Worm (Caenorhabditis elegans) whole organism, L2 larva: ENCODE data around the gene Y54G2A.7.
A peak's percentile ranks its signal among the peaks of the same experiment; 100 is the strongest.

Experiments
- C34F6.9 ChIP-seq: fragments of 150-350 bp; optimal IDR thresholded peaks from 2 replicates; lab custom pipeline; 2014; ENCODE audit warnings: missing biosample characterization, missing genetic modification characterization
- F13H6.1 ChIP-seq: sonication (generic microtip); optimal IDR thresholded peaks from 2 replicates; lab custom pipeline; 2016; ENCODE audit warnings: missing genetic modification characterization, missing compliant biosample characterization
- R02D3.7 ChIP-seq: fragments of 150-350 bp; optimal IDR thresholded peaks from 2 replicates; lab custom pipeline; 2014; ENCODE audit warnings: missing biosample characterization, missing genetic modification characterization
- Y55F3AM.14 ChIP-seq: fragments of 200-800 bp; sonication (Bioruptor generic); optimal IDR thresholded peaks from 2 replicates; lab custom pipeline; 2018; ENCODE audit warnings: mild to moderate bottlenecking, missing genetic modification characterization, missing compliant biosample characterization
- alr-1 ChIP-seq: fragments of 150-350 bp; optimal IDR thresholded peaks from 2 replicates; lab custom pipeline; 2014; ENCODE audit warnings: missing biosample characterization, missing genetic modification characterization
- ama-1 ChIP-seq: fragments of 150-350 bp; optimal IDR thresholded peaks from 2 replicates; lab custom pipeline; 2018; ENCODE audit warnings: inconsistent platforms
- blmp-1 ChIP-seq: sonication (generic microtip); optimal IDR thresholded peaks from 2 replicates; lab custom pipeline; 2017; ENCODE audit warnings: missing genetic modification characterization, mild to moderate bottlenecking, missing compliant biosample characterization, antibody characterized with exemption, moderate library complexity; ENCODE audit not compliant: insufficient read depth
- ceh-16 ChIP-seq: fragments of 150-350 bp; optimal IDR thresholded peaks from 2 replicates; lab custom pipeline; 2014; ENCODE audit warnings: missing biosample characterization, missing genetic modification characterization
- crh-2 ChIP-seq: sonication (generic microtip); optimal IDR thresholded peaks from 2 replicates; lab custom pipeline; 2017; ENCODE audit warnings: missing biosample characterization, missing genetic modification characterization
- dmd-4 ChIP-seq: sonication (generic microtip); optimal IDR thresholded peaks from 2 replicates; lab custom pipeline; 2017; ENCODE audit warnings: missing biosample characterization, missing genetic modification characterization
- egl-27 ChIP-seq: sonication (generic microtip); optimal IDR thresholded peaks from 3 replicates; lab custom pipeline; 2017; ENCODE audit warnings: missing biosample characterization, missing genetic modification reagents, missing genetic modification characterization
- elt-1 ChIP-seq: fragments of 150-350 bp; optimal IDR thresholded peaks from 2 replicates; lab custom pipeline; 2014; ENCODE audit warnings: missing biosample characterization, missing genetic modification characterization
- elt-3 ChIP-seq: sonication (generic microtip); optimal IDR thresholded peaks from 2 replicates; lab custom pipeline; 2017; ENCODE audit warnings: missing biosample characterization, missing genetic modification characterization
- fos-1 ChIP-seq: fragments of 150-350 bp; optimal IDR thresholded peaks from 2 replicates; lab custom pipeline; 2014; ENCODE audit warnings: missing biosample characterization, missing genetic modification characterization
- lin-13 ChIP-seq: fragments of 150-350 bp; optimal IDR thresholded peaks from 2 replicates; lab custom pipeline; 2014; ENCODE audit warnings: missing biosample characterization, missing genetic modification reagents, missing genetic modification characterization
- lsy-2 ChIP-seq, 2 experiments: fragments of 150-350 bp in 1 of 2; sonication (generic microtip) in 1 of 2; optimal IDR thresholded peaks; 2 replicates each; lab custom pipeline; 2014 to 2017; ENCODE audit warnings: missing biosample characterization in 2 of 2, missing genetic modification characterization in 2 of 2
- nhr-10 ChIP-seq: sonication (generic microtip); optimal IDR thresholded peaks from 2 replicates; lab custom pipeline; 2017; ENCODE audit warnings: missing biosample characterization, missing genetic modification characterization
- nhr-11 ChIP-seq: fragments of 150-350 bp; optimal IDR thresholded peaks from 2 replicates; lab custom pipeline; 2014; ENCODE audit warnings: missing biosample characterization, missing genetic modification characterization
- nhr-129 ChIP-seq: fragments of 150-350 bp; optimal IDR thresholded peaks from 2 replicates; lab custom pipeline; 2014; ENCODE audit warnings: missing biosample characterization, missing genetic modification characterization
- nhr-21 ChIP-seq: fragments of 150-350 bp; optimal IDR thresholded peaks from 2 replicates; lab custom pipeline; 2014; ENCODE audit warnings: missing biosample characterization, missing genetic modification characterization
- nhr-23 ChIP-seq: fragments of 150-350 bp; optimal IDR thresholded peaks from 2 replicates; lab custom pipeline; 2014; ENCODE audit warnings: missing biosample characterization, missing genetic modification reagents, missing genetic modification characterization
- nhr-237 ChIP-seq: fragments of 150-350 bp; optimal IDR thresholded peaks from 2 replicates; lab custom pipeline; 2014; ENCODE audit warnings: missing biosample characterization, missing genetic modification characterization
- nhr-25 ChIP-seq: fragments of 150-350 bp; sonication (generic microtip); optimal IDR thresholded peaks from 3 replicates; lab custom pipeline; 2014; ENCODE audit warnings: missing biosample characterization, missing genetic modification characterization
- sem-4 ChIP-seq: fragments of 150-350 bp; optimal IDR thresholded peaks from 2 replicates; lab custom pipeline; 2014; ENCODE audit warnings: missing biosample characterization, missing genetic modification reagents, missing genetic modification characterization
- skn-1 ChIP-seq: sonication (generic microtip); optimal IDR thresholded peaks from 2 replicates; lab custom pipeline; 2017; ENCODE audit warnings: missing biosample characterization, missing genetic modification characterization
- sma-3 ChIP-seq: sonication (generic microtip); optimal IDR thresholded peaks from 2 replicates; lab custom pipeline; 2016; ENCODE audit warnings: missing genetic modification reagents, missing genetic modification characterization, missing compliant biosample characterization
- sma-9 ChIP-seq, 2 experiments: fragments of 150-350 bp in 1 of 2; sonication (generic microtip) in 1 of 2; optimal IDR thresholded peaks; 2 replicates each; lab custom pipeline; 2014 to 2016; ENCODE audit warnings: missing genetic modification characterization in 2 of 2, mild to moderate bottlenecking in 1 of 2, missing biosample characterization in 1 of 2, missing compliant biosample characterization in 1 of 2, missing genetic modification reagents in 1 of 2, moderate library complexity in 1 of 2
- snpc-4 ChIP-seq: fragments of 150-350 bp; optimal IDR thresholded peaks from 2 replicates; lab custom pipeline; 2014; ENCODE audit warnings: missing biosample characterization, missing genetic modification characterization
- unc-39 ChIP-seq: fragments of 150-350 bp; optimal IDR thresholded peaks from 2 replicates; lab custom pipeline; 2014; ENCODE audit warnings: missing biosample characterization, missing genetic modification characterization
- unc-55 ChIP-seq: fragments of 150-350 bp; sonication (generic microtip); optimal IDR thresholded peaks from 3 replicates; lab custom pipeline; 2014; ENCODE audit warnings: missing biosample characterization, missing genetic modification reagents, missing genetic modification characterization
- unc-62 ChIP-seq: fragments of 150-350 bp; optimal IDR thresholded peaks from 2 replicates; lab custom pipeline; 2014; ENCODE audit warnings: missing biosample characterization, missing genetic modification reagents, missing genetic modification characterization
- zag-1 ChIP-seq: fragments of 150-350 bp; optimal IDR thresholded peaks from 2 replicates; lab custom pipeline; 2014; ENCODE audit warnings: missing biosample characterization, missing genetic modification characterization
- ztf-11 ChIP-seq: sonication (generic microtip); optimal IDR thresholded peaks from 2 replicates; lab custom pipeline; 2017; ENCODE audit warnings: missing biosample characterization, missing genetic modification characterization
- ztf-4 ChIP-seq: fragments of 150-350 bp; optimal IDR thresholded peaks from 2 replicates; lab custom pipeline; 2014; ENCODE audit warnings: missing biosample characterization, missing genetic modification characterization

The Y54G2A.7 gene

DNA sequence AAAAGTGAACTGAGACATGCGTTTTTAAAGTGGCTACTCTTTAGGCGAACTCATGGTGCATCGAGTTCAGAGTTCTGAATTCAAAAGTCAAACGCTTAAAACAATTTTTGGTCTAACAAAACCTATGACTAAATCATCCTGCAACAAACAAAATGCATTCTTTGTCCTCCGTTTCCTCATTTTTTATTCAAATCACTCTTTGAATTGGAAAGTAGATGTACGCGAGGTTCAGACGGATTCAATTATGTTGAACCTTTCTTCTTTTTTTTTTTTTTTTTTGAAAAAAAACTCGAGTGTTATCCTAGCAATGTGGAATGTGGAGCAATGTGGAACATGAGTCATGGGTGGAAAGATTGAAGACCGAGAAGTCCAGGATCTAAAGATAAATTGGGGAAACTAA lies 20.3 kb downstream of the Y54G2A.7 start:
- TF ChIP-seq elt-1: no peak
- TF ChIP-seq unc-62 (GFP tag; lab: Kevin White, UChicago): no peak
- TF ChIP-seq ama-1 (lab: Kevin White, UChicago): no peak
- TF ChIP-seq egl-27 (tag; lab: Kevin White, UChicago): no peak
- TF ChIP-seq sma-3 (GFP tag; lab: Kevin White, UChicago): no peak
- TF ChIP-seq snpc-4 (tag; lab: Kevin White, UChicago): no peak
- no peak for TF ChIP-seq nhr-129 (tag; lab: Kevin White, UChicago)
- TF ChIP-seq Y55F3AM.14 (GFP tag; lab: Kevin White, UChicago): no peak
- TF ChIP-seq sma-9 (GFP tag; optimal IDR thresholded peaks at IDR 0.05; lab: Kevin White, UChicago): no peak
- no peak for TF ChIP-seq sma-9 (tag; optimal IDR thresholded peaks at IDR 0.05; lab: Kevin White, UChicago)
- TF ChIP-seq nhr-237 (tag; lab: Kevin White, UChicago): no peak
- TF ChIP-seq nhr-25: no peak
- no peak for TF ChIP-seq R02D3.7 (tag; lab: Kevin White, UChicago)
- no peak for TF ChIP-seq lin-13
- no peak for TF ChIP-seq sem-4 (tag; lab: Kevin White, UChicago)
- TF ChIP-seq dmd-4 (tag; lab: Kevin White, UChicago): no peak
- no peak for TF ChIP-seq C34F6.9 (tag; lab: Kevin White, UChicago)
- no peak for TF ChIP-seq elt-3 (tag; lab: Kevin White, UChicago)

- TF ChIP-seq nhr-10 (no peak), nhr-129 (tag; lab: Kevin White, UChicago) (no peak), fos-1 (tag; lab: Kevin White, UChicago) (no peak)
Measured at ce11 chrIV:2864743-2865142, 26.3 kb downstream of the Y54G2A.7 start, which contains the start of gene Y54G2A.16. Gene Y54G2A.16 (minus strand): TSS chrIV:2864843.

ce11 chrIV:2885260-2885659 lies 46.9 kb downstream of the Y54G2A.7 start:
- no peak for TF ChIP-seq ztf-4 (tag; lab: Kevin White, UChicago)
- TF ChIP-seq dmd-4 (tag; lab: Kevin White, UChicago): no peak
- no peak for TF ChIP-seq crh-2
- TF ChIP-seq snpc-4 (tag; lab: Kevin White, UChicago): no peak
- no peak for TF ChIP-seq unc-55
- no peak for TF ChIP-seq nhr-237 (tag; lab: Kevin White, UChicago)
- TF ChIP-seq egl-27 (tag; lab: Kevin White, UChicago): no peak
- TF ChIP-seq unc-39 (tag; lab: Kevin White, UChicago): no peak
- peak; percentile 94 for TF ChIP-seq F13H6.1 (tag; lab: Kevin White, UChicago)
- no peak for TF ChIP-seq alr-1 (tag; lab: Kevin White, UChicago)
- peak; percentile 26 for TF ChIP-seq nhr-129 (tag; lab: Kevin White, UChicago)
- TF ChIP-seq C34F6.9 (tag; lab: Kevin White, UChicago): no peak
- TF ChIP-seq lsy-2 (tag; optimal IDR thresholded peaks at IDR 0.05; lab: Kevin White, UChicago): peak in 1 of 2 experiments; percentile 11
- no peak for TF ChIP-seq nhr-10
- TF ChIP-seq ceh-16 (tag; lab: Kevin White, UChicago): no peak
- no peak for TF ChIP-seq ama-1 (lab: Kevin White, UChicago)
- TF ChIP-seq zag-1 (tag; lab: Kevin White, UChicago): no peak
- no peak for TF ChIP-seq nhr-21
- no peak for TF ChIP-seq nhr-11 (tag; lab: Kevin White, UChicago)

DNA sequence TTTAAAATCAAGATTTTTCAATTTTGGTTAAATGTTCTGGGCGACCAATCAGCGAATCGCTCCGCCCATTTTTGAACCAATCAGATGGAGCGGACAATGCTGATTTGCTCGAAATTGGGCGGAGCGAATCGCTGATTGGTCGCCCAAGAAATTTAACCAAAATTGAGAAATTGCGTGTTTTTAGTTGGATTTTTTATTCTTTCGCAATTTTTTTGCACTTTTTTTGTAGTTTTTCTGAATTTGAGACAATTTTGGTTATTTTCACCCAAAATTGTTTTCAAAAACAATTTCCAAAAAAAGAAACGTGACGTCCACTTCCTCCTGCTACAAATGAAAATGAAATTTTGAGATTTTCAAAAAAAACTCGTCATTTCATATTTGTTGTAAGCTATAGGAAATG lies 48.2 kb downstream of the Y54G2A.7 start, which contains the start of gene dml-1:
Gene dml-1 (plus strand): TSS at position 301 of the 400 bp plus-strand sequence.
- no peak for TF ChIP-seq unc-39 (tag; lab: Kevin White, UChicago)

DNA sequence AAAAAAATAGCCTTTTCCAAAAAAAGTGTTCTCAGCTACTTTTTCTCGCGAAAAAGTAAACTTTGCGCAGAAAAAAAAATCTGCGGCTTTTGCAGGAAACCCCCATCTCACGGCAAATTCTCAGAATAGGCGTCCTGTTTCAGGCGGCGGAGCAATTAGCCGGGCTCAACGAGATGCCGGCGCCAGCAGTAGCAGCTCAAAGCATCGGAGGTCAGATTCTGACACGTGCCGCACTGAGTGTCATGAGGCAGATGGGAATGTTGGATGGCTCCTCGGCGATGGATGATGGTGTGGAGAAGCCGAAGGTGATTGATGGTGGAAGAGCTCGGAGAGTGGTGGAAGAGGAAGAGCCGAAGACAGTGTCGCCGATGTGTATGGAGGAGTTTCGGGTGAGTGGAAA lies 48.8 kb downstream of the Y54G2A.7 start:
- TF ChIP-seq nhr-237 (tag; lab: Kevin White, UChicago) (no peak), egl-27 (tag; lab: Kevin White, UChicago) (no peak), blmp-1 (no peak), lin-13 (no peak), nhr-25 (no peak), skn-1 (tag; lab: Kevin White, UChicago) (no peak), nhr-21 (no peak), nhr-23 (tag; lab: Kevin White, UChicago) (no peak), unc-39 (tag; lab: Kevin White, UChicago) (no peak), C34F6.9 (tag; lab: Kevin White, UChicago) (no peak), unc-62 (GFP tag; lab: Kevin White, UChicago) (no peak), ztf-11 (tag; lab: Kevin White, UChicago) (no peak)
- TF ChIP-seq, all 48 proteins: peak for 0
